Fruit fly (Drosophila melanogaster): ENCODE data around the gene CG33170.

CG33170 gene

DNA sequence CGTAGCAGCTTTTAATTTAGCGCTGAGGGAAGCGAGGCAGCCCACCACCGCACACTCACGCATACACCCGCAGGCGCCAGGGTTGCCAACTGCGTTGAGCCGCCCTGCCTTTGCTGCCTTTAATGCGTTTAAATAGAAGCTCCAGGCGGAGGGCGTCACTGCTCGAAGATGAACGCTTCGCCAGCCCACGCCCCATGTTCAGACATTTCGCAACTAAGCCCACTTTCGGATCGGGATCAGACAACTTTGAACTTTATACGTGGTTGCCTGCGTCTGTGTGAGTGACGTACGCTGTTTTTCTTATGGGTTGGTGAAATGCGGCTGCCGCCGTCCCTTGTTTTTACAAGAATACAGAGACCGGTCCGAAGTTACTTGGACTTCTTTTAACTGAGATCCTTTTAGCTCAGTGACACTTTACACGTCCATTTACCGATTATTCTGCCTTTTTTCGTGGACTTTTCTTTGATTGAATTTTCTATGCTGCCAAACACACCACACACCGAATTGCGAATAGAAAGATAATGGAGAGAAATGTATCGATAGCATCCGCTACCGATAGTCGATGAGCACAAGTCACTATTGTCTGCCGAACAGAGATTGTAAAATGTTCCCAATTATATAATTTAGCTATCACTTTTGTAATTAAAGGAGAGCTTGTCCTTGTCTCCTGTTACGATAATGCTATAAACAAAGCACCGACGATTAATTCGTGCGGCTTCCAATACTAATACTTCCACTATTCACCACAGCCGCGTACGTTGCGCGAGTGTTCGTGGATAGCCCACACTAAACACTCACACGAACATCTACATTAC is 6.8 kb downstream of the CG33170 start (continued):
- TF ChIP-seq CG6854 (GFP tag; optimal IDR thresholded peaks at IDR 0.05) (peak; percentile 34), zen2 (GFP tag; IDR thresholded peaks at IDR 0.05; ENCODE audit: partially characterized antibody) (peak; percentile 43; the same call in 2 of the 3 replicates), CG3163 (GFP tag; optimal IDR thresholded peaks at IDR 0.05) (no peak), CG14441 (GFP tag; IDR thresholded peaks at IDR 0.05) (0 out of 2 replicates have a peak, but pooled peaks have one; percentile 9), vnd (GFP tag; IDR thresholded peaks at IDR 0.05; ENCODE audit: partially characterized antibody) (peak; percentile 68), cg (GFP tag; optimal IDR thresholded peaks at IDR 0.05) (peak; percentile 86), Sox100B (GFP tag; optimal IDR thresholded peaks at IDR 0.05) (no peak), CG6791 (GFP tag; IDR thresholded peaks at IDR 0.05; ENCODE audit: partially characterized antibody) (peak; percentile 70; the same call in 2 of the 3 replicates), Nf-YB (GFP tag; optimal IDR thresholded peaks at IDR 0.05) (no peak), pzg (GFP tag; optimal IDR thresholded peaks at IDR 0.05) (peak; percentile 1), pan (optimal IDR thresholded peaks at IDR 0.05) (no peak), pan (GFP tag; optimal IDR thresholded peaks at IDR 0.05 in 1 of 2, IDR thresholded peaks at IDR 0.05 in 1 of 2) (peak in 1 of 2 experiments; percentile 37), Fer3 (tag; optimal IDR thresholded peaks at IDR 0.05) (no peak), NK7.1 (GFP tag; optimal IDR thresholded peaks at IDR 0.05) (no peak), luna (GFP tag; optimal IDR thresholded peaks at IDR 0.05) (no peak), CG10654 (GFP tag; optimal IDR thresholded peaks at IDR 0.05) (no peak), bsh (GFP tag; optimal IDR thresholded peaks at IDR 0.05) (no peak), sug (tag; optimal IDR thresholded peaks at IDR 0.05) (no peak), cato (GFP tag; optimal IDR thresholded peaks at IDR 0.05; ENCODE audit: borderline replicate concordance) (no peak), CG9727 (GFP tag; optimal IDR thresholded peaks at IDR 0.05) (peak; percentile 11), da (GFP tag; optimal IDR thresholded peaks at IDR 0.05) (no peak), CG11560 (tag; IDR thresholded peaks at IDR 0.05) (no peak), CG10565 (GFP tag; optimal IDR thresholded peaks at IDR 0.05) (no peak), E2f2 (GFP tag; IDR thresholded peaks at IDR 0.05) (no peak), CG12659 (GFP tag; optimal IDR thresholded peaks at IDR 0.05) (no peak), gce (GFP tag; IDR thresholded peaks at IDR 0.05) (no peak), corto (GFP tag; optimal IDR thresholded peaks at IDR 0.05) (no peak), psq (GFP tag; optimal IDR thresholded peaks at IDR 0.05) (no peak), croc (GFP tag; conservative IDR thresholded peaks at IDR 0.05) (no peak), Dll (GFP tag; IDR thresholded peaks at IDR 0.05; ENCODE audit: partially characterized antibody) (peak; percentile 69; the same call in 3 of the 4 replicates), mld (GFP tag; IDR thresholded peaks at IDR 0.05; ENCODE audit: partially characterized antibody) (peak; percentile 62; the same call in 1 of the 3 replicates), MBD-R2 (GFP tag; IDR thresholded peaks at IDR 0.05) (peak; percentile 46; the same call in 1 of the 2 replicates), CG6689 (GFP tag; IDR thresholded peaks at IDR 0.05) (no peak), CG7745 (tag; optimal IDR thresholded peaks at IDR 0.05) (no peak), jumu (GFP tag; optimal IDR thresholded peaks at IDR 0.05) (no peak), Myb (GFP tag; optimal IDR thresholded peaks at IDR 0.05) (no peak), gt (GFP tag; IDR thresholded peaks at IDR 0.05) (no peak), Hr51 (GFP tag; optimal IDR thresholded peaks at IDR 0.05) (no peak), tup (GFP tag; optimal IDR thresholded peaks at IDR 0.05) (no peak), CG33557 (GFP tag; optimal IDR thresholded peaks at IDR 0.05) (no peak), CkIIα-i1 (GFP tag; IDR thresholded peaks at IDR 0.05) (no peak), Chrac-16 (GFP tag; optimal IDR thresholded peaks at IDR 0.05) (no peak), lmd (GFP tag; IDR thresholded peaks at IDR 0.05) (peak; percentile 11; the same call in 1 of the 2 replicates), fd3F (GFP tag; optimal IDR thresholded peaks at IDR 0.05) (no peak), CG2678 (tag; optimal IDR thresholded peaks at IDR 0.05) (no peak), sima (GFP tag; optimal IDR thresholded peaks at IDR 0.05) (no peak), ci (GFP tag; IDR thresholded peaks at IDR 0.05) (peak; percentile 63; the same call in 1 of the 3 replicates), p53 (GFP tag; optimal IDR thresholded peaks at IDR 0.05) (no peak)

All from whole organism, embryonic.